Worm (Caenorhabditis elegans) whole organism, dauer: ENCODE measurements around the gene F42A6.6.

Experiments used
- unc-62 ChIP-seq: sonication (generic microtip); optimal IDR thresholded peaks from 2 replicates; lab custom pipeline; 2017; ENCODE audit warnings: missing biosample characterization, missing genetic modification reagents, missing genetic modification characterization

The F42A6.6 gene

ce11 chrIV:3336585-3336984 lies at the start of gene F42A6.6:
Gene F42A6.6 (minus strand): TSS chrIV:3336873.
- no peak for TF ChIP-seq unc-62

DNA sequence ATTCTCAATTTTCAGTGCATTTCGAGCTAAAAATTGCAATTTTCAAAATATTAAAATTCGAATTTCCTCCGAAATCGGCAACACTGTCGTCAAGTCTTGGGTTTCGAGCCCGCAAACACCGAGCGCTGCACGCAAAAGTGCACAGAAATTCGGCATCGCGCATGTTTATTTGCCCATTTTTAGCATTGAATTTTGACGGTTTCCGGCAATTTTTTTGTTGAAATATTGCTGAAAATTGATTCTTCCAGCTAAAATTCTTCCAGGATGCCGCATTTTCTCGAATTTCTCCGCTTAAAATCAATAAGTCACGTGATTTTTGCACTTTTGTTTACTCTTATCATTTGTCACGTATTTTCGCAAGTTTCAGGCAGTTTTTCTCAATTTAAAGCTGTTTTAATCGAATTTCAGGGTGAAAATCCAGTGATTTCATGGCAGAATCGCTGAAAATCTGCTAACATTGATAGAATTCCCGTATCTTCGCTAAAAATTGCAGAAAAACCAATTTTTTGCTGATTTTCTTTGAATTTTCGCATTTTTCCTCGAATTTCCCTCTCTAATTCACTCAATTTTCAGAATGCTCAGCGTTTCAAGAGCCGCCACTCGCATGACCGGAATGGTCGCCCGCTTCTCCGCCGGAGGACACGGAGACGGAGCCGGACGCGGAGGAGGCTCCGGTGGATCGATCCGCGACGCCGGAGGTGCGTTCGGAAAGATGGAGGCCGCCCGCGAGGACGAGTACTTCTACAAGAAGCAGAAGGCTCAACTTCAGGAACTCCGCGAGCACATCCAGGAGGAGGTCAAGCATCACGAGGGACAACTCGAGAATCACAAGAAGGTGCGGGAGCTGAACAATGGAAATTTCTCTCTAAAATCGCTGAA lies 48.9 kb upstream of the F42A6.6 start, which contains the start of gene mai-2:
Gene mai-2, plus strand, starts transcription at position 574 of the 879 bp plus-strand sequence.
- TF ChIP-seq unc-62 = no peak

ce11 chrIV:3384593-3384992 lies 47.9 kb upstream of the F42A6.6 start:
- TF ChIP-seq unc-62 = no peak

- TF ChIP-seq unc-62 = no peak
Observed at ce11 chrIV:3384047-3384446, 47.4 kb upstream of the F42A6.6 start, which contains the start of gene B0546.4. Gene B0546.4 (minus strand): TSS chrIV:3384147.

DNA sequence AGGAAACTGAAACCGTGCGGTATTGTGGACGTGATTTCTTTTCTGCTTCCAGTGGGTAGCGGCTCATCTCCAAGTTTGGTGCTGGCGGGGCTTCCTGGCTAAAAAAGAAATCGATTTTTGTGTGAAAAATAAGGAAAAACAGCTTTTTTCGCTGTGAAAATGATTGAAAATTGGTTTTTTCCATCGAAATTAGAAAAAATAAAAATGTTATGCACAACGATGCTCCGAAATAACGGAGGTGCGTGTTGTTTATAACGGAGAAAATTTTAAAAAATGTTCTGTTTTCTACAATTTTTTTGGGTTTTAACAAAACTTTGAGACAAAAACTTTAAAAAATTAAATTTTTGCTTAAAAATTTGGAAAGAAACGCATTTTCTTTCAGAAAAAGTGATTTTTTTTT lies 46.5 kb upstream of the F42A6.6 start:
- TF ChIP-seq unc-62 = no peak

DNA sequence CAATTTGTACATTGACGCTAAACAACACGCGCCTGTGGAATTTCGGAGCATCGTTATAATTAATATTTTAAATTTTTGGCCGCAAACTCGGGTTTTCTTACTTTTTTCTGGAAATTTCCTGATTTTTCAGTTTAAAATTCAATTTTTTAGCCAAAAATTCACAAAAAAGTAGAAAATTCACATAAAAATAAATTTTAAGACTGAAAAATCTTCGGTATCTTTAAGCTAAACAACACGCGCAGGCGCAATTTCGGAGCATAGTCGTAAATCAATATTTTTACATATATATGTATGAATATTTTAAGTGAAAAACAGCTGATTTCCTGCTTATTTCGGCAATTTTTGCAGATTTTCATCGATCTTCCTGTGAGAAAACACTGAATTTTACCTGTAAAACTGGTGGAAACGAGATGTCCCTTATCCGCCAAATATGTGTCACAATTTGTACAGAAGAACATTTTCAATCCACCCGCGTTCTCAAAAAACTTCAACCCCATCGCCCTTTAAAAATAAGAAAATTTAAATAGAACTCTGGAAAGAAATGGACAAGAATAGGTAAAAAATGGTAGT lies 45.8 kb upstream of the F42A6.6 start, which contains the start of gene B0546.3:
Gene B0546.3, minus strand, starts transcription at position 504 of the 570 bp plus-strand sequence.
- no peak for TF ChIP-seq unc-62

- no peak for TF ChIP-seq unc-62
Observed at ce11 chrIV:3378080-3378804, 41.6 kb upstream of the F42A6.6 start, which contains the start of gene otub-4. Gene otub-4 (minus strand): TSS chrIV:3378130.

- TF ChIP-seq unc-62 = no peak
Observed at ce11 chrIV:3373370-3373769, 36.7 kb upstream of the F42A6.6 start.

- no peak for TF ChIP-seq unc-62
Observed at ce11 chrIV:3368638-3369247, 32.1 kb upstream of the F42A6.6 start, which contains the start of gene vha-19. Gene vha-19 (plus strand): TSS chrIV:3369197.

- no peak for TF ChIP-seq unc-62
Observed at ce11 chrIV:3363784-3364183, 27.1 kb upstream of the F42A6.6 start.

DNA sequence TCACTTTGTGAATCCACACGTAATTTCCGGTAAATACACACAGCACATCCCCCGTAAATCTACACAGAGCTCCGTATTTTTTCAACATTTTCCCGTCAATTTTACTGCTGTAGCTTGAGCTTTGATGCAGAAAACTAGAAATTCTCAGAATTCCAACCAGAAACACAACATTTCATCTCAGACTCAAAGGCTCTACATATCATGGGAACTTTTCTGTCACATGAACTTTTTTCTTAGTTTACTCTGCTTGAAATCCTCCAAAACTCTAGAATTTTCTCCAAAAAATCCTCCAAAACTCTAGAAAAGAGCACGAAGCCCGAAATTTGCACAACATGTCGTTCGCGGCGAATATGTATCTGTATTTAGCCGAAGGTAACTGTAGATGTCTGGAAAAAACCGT lies 26.5 kb upstream of the F42A6.6 start, which contains the start of gene Y55H10A.2:
Gene Y55H10A.2, plus strand, starts transcription at position 301 of the 400 bp plus-strand sequence.
- no peak for TF ChIP-seq unc-62

DNA sequence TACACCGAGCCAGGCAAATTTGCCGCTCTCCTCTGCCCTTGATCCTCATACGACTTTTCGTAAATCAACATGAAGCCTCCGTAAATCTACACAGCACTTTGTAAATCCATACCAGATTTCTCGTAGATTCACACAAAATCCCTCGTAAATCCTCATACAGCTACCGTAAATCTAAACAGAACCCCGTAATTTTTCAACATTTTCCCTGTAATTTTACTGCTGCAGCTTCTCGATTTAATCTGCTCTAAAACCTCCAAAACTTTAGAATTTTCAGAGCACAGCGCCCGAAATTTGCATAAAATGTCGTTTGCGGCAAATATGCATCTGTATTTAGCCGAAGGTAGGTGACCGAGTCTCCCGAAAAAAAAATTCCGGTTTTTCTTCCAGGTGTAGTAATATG lies 18.1 kb upstream of the F42A6.6 start, which contains the start of gene F42A6.1:
Gene F42A6.1, plus strand, starts transcription at position 301 of the 400 bp plus-strand sequence.
- no peak for TF ChIP-seq unc-62

DNA sequence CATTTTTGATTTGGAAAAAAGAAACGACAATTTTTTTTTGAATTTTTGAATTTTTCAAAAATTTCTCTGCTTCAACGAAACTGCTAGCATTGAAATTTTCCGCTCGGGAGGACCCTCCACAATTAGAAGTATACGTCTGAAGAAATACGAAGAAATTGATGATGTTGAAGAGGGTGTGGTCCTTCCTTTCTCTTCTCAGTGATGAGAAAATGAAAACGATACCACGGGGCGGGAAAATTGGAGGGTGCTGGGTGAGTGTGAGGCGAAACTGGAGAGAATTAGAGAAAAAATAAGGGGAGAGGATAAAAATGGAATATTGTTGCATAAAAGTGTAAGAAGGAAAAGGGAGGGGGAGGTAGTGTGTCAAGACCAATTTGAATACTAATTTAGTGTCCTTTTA lies 15.3 kb upstream of the F42A6.6 start:
- no peak for TF ChIP-seq unc-62

DNA sequence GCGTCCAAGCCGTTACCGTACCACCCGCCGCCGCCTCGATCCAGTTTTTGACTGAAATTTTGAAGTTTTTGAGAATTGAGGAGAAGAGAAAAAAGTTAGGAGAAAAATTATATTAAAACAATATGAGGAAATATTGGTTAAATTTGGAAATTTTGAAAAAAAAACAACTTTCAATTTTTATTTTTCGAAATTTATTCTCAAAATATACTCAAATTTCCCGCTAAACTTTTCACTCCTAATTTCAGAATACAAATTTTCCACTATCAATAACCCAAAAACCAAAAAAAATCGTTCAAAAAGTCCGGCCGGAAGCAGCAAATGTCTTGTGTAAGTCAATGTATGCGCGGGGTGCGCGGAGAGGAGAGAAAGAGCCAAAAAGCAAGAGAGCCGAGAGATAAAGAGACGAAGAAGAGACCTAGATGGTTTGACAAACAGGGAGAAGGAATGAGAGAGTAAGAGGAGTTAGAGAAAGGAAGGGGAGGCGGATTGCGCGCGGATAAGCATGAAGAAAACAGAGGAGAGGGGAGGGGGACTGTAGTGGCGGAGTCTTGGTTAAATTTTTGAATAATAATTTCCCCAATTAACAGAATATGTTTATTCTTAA lies 13.4 kb upstream of the F42A6.6 start, which contains the start of gene elks-1:
Gene elks-1, minus strand, starts transcription at position 51 of the 604 bp plus-strand sequence.
- TF ChIP-seq unc-62 = no peak

- no peak for TF ChIP-seq unc-62
Observed at ce11 chrIV:3348334-3348733, 11.7 kb upstream of the F42A6.6 start.

DNA sequence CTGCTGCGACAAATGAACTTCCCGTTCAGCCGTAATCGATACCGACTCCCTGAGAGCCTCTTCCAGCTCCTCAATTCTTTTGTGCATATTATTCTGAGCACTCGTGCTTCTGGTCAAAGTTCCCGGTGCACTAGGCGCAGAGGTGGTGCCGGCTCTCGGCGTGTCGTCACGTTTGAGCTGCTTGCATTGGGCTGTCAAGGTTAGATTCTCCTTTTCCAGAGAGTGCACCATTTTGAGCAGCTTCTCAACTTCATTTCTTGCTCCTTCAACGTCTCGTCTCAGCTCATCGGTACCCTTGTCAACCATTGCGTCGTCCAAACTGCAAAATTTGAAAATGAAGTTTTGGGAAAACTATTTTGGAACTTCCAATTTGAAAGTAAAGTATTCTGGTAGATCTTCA lies 8.8 kb upstream of the F42A6.6 start:
- TF ChIP-seq unc-62 = no peak
